Worm (Caenorhabditis elegans) whole organism, L4 larva: ENCODE data around the gene cdd-2.

ENCODE experiments used
- R02D3.7 ChIP-seq: fragments of 150-350 bp; sonication (generic microtip); optimal IDR thresholded peaks from 3 replicates; lab custom pipeline; 2014; ENCODE audit warnings: missing biosample characterization, missing genetic modification characterization
- T20F7.1 ChIP-seq: fragments of 200-800 bp; sonication (Bioruptor generic); optimal IDR thresholded peaks from 2 replicates; lab custom pipeline; 2018; ENCODE audit warnings: mild to moderate bottlenecking, missing genetic modification characterization, missing compliant biosample characterization
- Y105C5A.15 ChIP-seq: fragments of 200-800 bp; sonication (Bioruptor generic); IDR thresholded peaks from 2 replicates; pipeline ENCODE4 v1.3.6; 2022; ENCODE audit warnings: missing genetic modification characterization, missing compliant biosample characterization
- Y48G9A.11 ChIP-seq: fragments of 200-800 bp; sonication (Bioruptor generic); IDR thresholded peaks from 2 replicates; pipeline ENCODE4 v1.3.6; 2022; ENCODE audit warnings: missing genetic modification reagents, missing genetic modification characterization, missing compliant biosample characterization
- Y5F2A.4 ChIP-seq: fragments of 200-800 bp; sonication (Bioruptor generic); optimal IDR thresholded peaks from 2 replicates; lab custom pipeline; 2018; ENCODE audit warnings: mild to moderate bottlenecking, missing genetic modification characterization, missing compliant biosample characterization
- ZK337.2 ChIP-seq: fragments of 200-800 bp; sonication (Bioruptor generic); IDR thresholded peaks from 2 replicates; pipeline ENCODE4 v1.3.6; 2022; ENCODE audit warnings: missing genetic modification reagents, missing genetic modification characterization, missing compliant biosample characterization
- aha-1 ChIP-seq: fragments of 150-350 bp; peaks from one replicate; lab custom pipeline; 2014; ENCODE audit warnings: missing biosample characterization, missing genetic modification characterization
- ama-1 ChIP-seq: fragments of 150-350 bp; optimal IDR thresholded peaks from 2 replicates; lab custom pipeline; 2014; ENCODE audit warnings: inconsistent platforms, mixed read lengths
- arid-1 ChIP-seq: fragments of 200-800 bp; sonication (Bioruptor generic); conservative IDR thresholded peaks from 2 replicates; pipeline ENCODE4 v1.3.6; 2022; ENCODE audit warnings: missing genetic modification reagents, missing genetic modification characterization, missing compliant biosample characterization
- ceh-20 ChIP-seq: fragments of 200-800 bp; sonication (Bioruptor generic); IDR thresholded peaks from 2 replicates; pipeline ENCODE4 v1.3.6; 2022; ENCODE audit warnings: missing genetic modification reagents, missing genetic modification characterization, missing compliant biosample characterization
- ceh-32 ChIP-seq: sonication (generic microtip); optimal IDR thresholded peaks from 2 replicates; lab custom pipeline; 2016; ENCODE audit warnings: mild to moderate bottlenecking, missing genetic modification characterization, missing compliant biosample characterization; ENCODE audit not compliant: poor library complexity
- ceh-44 ChIP-seq: fragments of 200-800 bp; sonication (Bioruptor generic); IDR thresholded peaks from 2 replicates; pipeline ENCODE4 v1.3.6; 2022; ENCODE audit warnings: missing genetic modification reagents, missing genetic modification characterization, missing compliant biosample characterization
- ceh-82 ChIP-seq: sonication (generic microtip); optimal IDR thresholded peaks from 2 replicates; lab custom pipeline; 2017; ENCODE audit warnings: missing biosample characterization, missing genetic modification characterization
- ces-1 ChIP-seq: fragments of 150-350 bp; sonication (generic microtip); optimal IDR thresholded peaks from 4 replicates; lab custom pipeline; 2014; ENCODE audit warnings: missing biosample characterization, missing genetic modification reagents, missing genetic modification characterization
- cey-2 ChIP-seq: sonication (generic microtip); optimal IDR thresholded peaks from 3 replicates; lab custom pipeline; 2017; ENCODE audit warnings: missing genetic modification characterization, mild to moderate bottlenecking, missing compliant biosample characterization, antibody characterized with exemption, borderline replicate concordance; ENCODE audit not compliant: insufficient read depth
- ctbp-1 ChIP-seq: fragments of 200-800 bp; sonication (Bioruptor generic); IDR thresholded peaks from 2 replicates; pipeline ENCODE4 v1.3.6; 2022; ENCODE audit warnings: missing genetic modification reagents, missing genetic modification characterization, missing compliant biosample characterization
- daf-12 ChIP-seq: fragments of 150-350 bp; optimal IDR thresholded peaks from 2 replicates; lab custom pipeline; 2014; ENCODE audit warnings: missing biosample characterization, missing genetic modification reagents, missing genetic modification characterization
- daf-16 ChIP-seq, 3 experiments: sonication (generic microtip); optimal IDR thresholded peaks; 2 replicates each; lab custom pipeline; 2016 to 2017; ENCODE audit warnings: missing genetic modification characterization in 3 of 3, missing genetic modification reagents in 3 of 3, mild to moderate bottlenecking in 2 of 3, missing compliant biosample characterization in 2 of 3, missing biosample characterization in 1 of 3, moderate library complexity in 1 of 3
- daf-8 ChIP-seq: fragments of 200-800 bp; sonication (Bioruptor generic); IDR thresholded peaks from 2 replicates; pipeline ENCODE4 v1.3.6; 2022; ENCODE audit warnings: missing genetic modification characterization, missing compliant biosample characterization
- dpl-1 ChIP-seq: fragments of 150-350 bp; optimal IDR thresholded peaks from 2 replicates; lab custom pipeline; 2014; ENCODE audit warnings: missing biosample characterization, missing genetic modification reagents, missing genetic modification characterization
- egl-27 ChIP-seq: sonication (generic microtip); optimal IDR thresholded peaks from 3 replicates; lab custom pipeline; 2017; ENCODE audit warnings: missing biosample characterization, missing genetic modification reagents, missing genetic modification characterization
- gei-8 ChIP-seq: fragments of 200-800 bp; sonication (Bioruptor generic); optimal IDR thresholded peaks from 2 replicates; lab custom pipeline; 2018; ENCODE audit warnings: mild to moderate bottlenecking, missing genetic modification characterization, missing compliant biosample characterization
- hif-1 ChIP-seq, 2 experiments: sonication (generic microtip); optimal IDR thresholded peaks; 2 replicates each; lab custom pipeline; 2016 to 2017; ENCODE audit warnings: missing compliant biosample characterization in 2 of 2, missing genetic modification characterization in 2 of 2, missing genetic modification reagents in 2 of 2, missing genotype in 2 of 2, mild to moderate bottlenecking in 1 of 2
- hlh-30 ChIP-seq: sonication (generic microtip); optimal IDR thresholded peaks from 2 replicates; lab custom pipeline; 2017; ENCODE audit warnings: antibody characterized with exemption, mild to moderate bottlenecking, missing genetic modification characterization, missing compliant biosample characterization; ENCODE audit not compliant: insufficient read depth
- hmg-1.1 ChIP-seq: fragments of 200-800 bp; sonication (Bioruptor generic); IDR thresholded peaks from 2 replicates; pipeline ENCODE4 v1.3.6; 2022; ENCODE audit warnings: missing genetic modification reagents, missing genetic modification characterization, missing compliant biosample characterization
- lin-13 ChIP-seq: fragments of 150-350 bp; optimal IDR thresholded peaks from 2 replicates; lab custom pipeline; 2014; ENCODE audit warnings: missing biosample characterization, missing genetic modification reagents, missing genetic modification characterization
- lin-38 ChIP-seq: fragments of 200-800 bp; sonication (Bioruptor generic); IDR thresholded peaks from 2 replicates; pipeline ENCODE4 v1.3.6; 2022; ENCODE audit warnings: missing genetic modification reagents, missing genetic modification characterization, missing compliant biosample characterization
- mep-1 ChIP-seq: fragments of 150-350 bp; sonication (generic microtip); optimal IDR thresholded peaks from 3 replicates; lab custom pipeline; 2014; ENCODE audit warnings: missing biosample characterization, missing genetic modification characterization
- mxl-3 ChIP-seq: fragments of 200-800 bp; sonication (Bioruptor generic); optimal IDR thresholded peaks from 2 replicates; lab custom pipeline; 2018; ENCODE audit warnings: mild to moderate bottlenecking, missing genetic modification characterization, missing compliant biosample characterization
- nhr-102 ChIP-seq: sonication (generic microtip); optimal IDR thresholded peaks from 2 replicates; lab custom pipeline; 2016; ENCODE audit warnings: mild to moderate bottlenecking, missing genetic modification characterization, moderate library complexity, missing compliant biosample characterization
- nhr-28 ChIP-seq: fragments of 150-350 bp; optimal IDR thresholded peaks from 2 replicates; lab custom pipeline; 2014; ENCODE audit warnings: missing biosample characterization, missing genetic modification characterization
- nhr-41 ChIP-seq: fragments of 200-800 bp; sonication (Bioruptor generic); IDR thresholded peaks from 2 replicates; pipeline ENCODE4 v1.3.6; 2022; ENCODE audit warnings: missing genetic modification reagents, missing genetic modification characterization, missing compliant biosample characterization
- nhr-48 ChIP-seq: sonication (generic microtip); optimal IDR thresholded peaks from 2 replicates; lab custom pipeline; 2016; ENCODE audit warnings: mild to moderate bottlenecking, missing genetic modification characterization, missing compliant biosample characterization
- pha-4 ChIP-seq, 2 experiments: fragments of 150-350 bp in 1 of 2; fragments of 200-800 bp in 1 of 2; sonication (Bioruptor generic) in 1 of 2; IDR thresholded peaks in 1 of 2; optimal IDR thresholded peaks in 1 of 2; 2 replicates each; pipeline versions ENCODE4 v1.3.6 to Lab custom; 2014 to 2022; ENCODE audit warnings: missing genetic modification characterization in 2 of 2, missing genetic modification reagents in 2 of 2, missing biosample characterization in 1 of 2, missing compliant biosample characterization in 1 of 2
- php-3 ChIP-seq: fragments of 200-800 bp; sonication (Bioruptor generic); IDR thresholded peaks from 2 replicates; pipeline ENCODE4 v1.3.6; 2022; ENCODE audit warnings: missing genetic modification reagents, missing genetic modification characterization, missing compliant biosample characterization
- rbr-2 ChIP-seq: sonication (generic microtip); optimal IDR thresholded peaks from 2 replicates; lab custom pipeline; 2016; ENCODE audit warnings: missing genotype, missing genetic modification characterization, missing compliant biosample characterization
- set-16 ChIP-seq: fragments of 200-800 bp; sonication (Bioruptor generic); IDR thresholded peaks from 2 replicates; pipeline ENCODE4 v1.3.6; 2022; ENCODE audit warnings: missing genetic modification reagents, missing genetic modification characterization, missing compliant biosample characterization
- snpc-4 ChIP-seq: fragments of 150-350 bp; optimal IDR thresholded peaks from 2 replicates; lab custom pipeline; 2014; ENCODE audit warnings: missing biosample characterization, missing genetic modification characterization
- unc-62 ChIP-seq, 3 experiments: fragments of 150-350 bp in 1 of 3; sonication (generic microtip); optimal IDR thresholded peaks in 2 of 3; peaks in 1 of 3; 1 replicate in 1 of 3; 2 replicates in 2 of 3; lab custom pipeline; 2014 to 2017; ENCODE audit warnings: missing biosample characterization in 3 of 3, missing genetic modification characterization in 3 of 3, missing genetic modification reagents in 3 of 3, missing genotype in 1 of 3
- zfp-3 ChIP-seq: fragments of 200-800 bp; sonication (Bioruptor generic); conservative IDR thresholded peaks from 2 replicates; pipeline ENCODE4 v1.3.6; 2022; ENCODE audit warnings: missing genetic modification reagents, missing genetic modification characterization, missing compliant biosample characterization
- zip-2 ChIP-seq: fragments of 150-350 bp; optimal IDR thresholded peaks from 2 replicates; lab custom pipeline; 2014; ENCODE audit warnings: missing biosample characterization, missing genetic modification characterization

The cdd-2 gene

DNA sequence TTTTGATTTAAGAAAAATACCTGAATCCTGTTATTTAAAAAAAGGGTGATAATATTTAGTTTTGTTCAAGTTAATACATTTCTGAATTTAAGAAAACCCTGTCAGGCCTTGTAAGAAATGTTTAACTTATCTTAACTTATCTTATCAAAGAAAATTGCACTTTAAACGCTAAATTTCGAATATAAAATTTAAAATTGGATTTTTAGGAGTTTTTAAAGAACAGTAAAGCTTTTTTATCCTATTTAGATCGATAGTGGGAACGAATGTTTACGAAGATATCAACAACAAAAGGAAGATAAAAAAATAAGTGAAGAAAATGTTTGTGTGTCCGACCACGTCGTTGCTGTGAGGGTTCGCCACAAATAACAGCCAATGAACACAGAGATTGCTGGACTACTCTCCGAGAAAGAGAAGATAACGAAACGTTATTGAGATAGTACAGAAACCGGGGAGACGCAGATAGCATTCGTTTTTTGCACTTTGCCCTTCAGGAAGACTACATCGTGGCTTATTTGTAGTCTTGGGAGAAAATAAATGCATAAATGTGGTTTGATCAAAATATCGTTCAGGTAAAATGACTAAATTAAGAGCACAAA lies 5.4 kb upstream of the cdd-2 start, which contains the start of gene dif-1 (continued):
- TF ChIP-seq set-16 (GFP tag; lab: Robert Waterston, UW) (no peak), egl-27 (tag; lab: Kevin White, UChicago) (no peak), nhr-48 (tag; lab: Kevin White, UChicago) (peak; percentile 0), pha-4 (GFP tag; IDR thresholded peaks at IDR 0.05; lab: Robert Waterston, UW) (no peak), pha-4 (tag; optimal IDR thresholded peaks at IDR 0.05; lab: Kevin White, UChicago) (peak; percentile 29), ceh-44 (GFP tag; lab: Robert Waterston, UW) (no peak), nhr-41 (GFP tag; lab: Robert Waterston, UW) (no peak), ceh-82 (tag; lab: Kevin White, UChicago) (no peak), ctbp-1 (no peak), arid-1 (GFP tag; lab: Robert Waterston, UW) (no peak), hmg-1.1 (GFP tag; lab: Robert Waterston, UW) (no peak), ces-1 (GFP tag; lab: Kevin White, UChicago) (no peak), zip-2 (tag; lab: Kevin White, UChicago) (no peak), R02D3.7 (tag; lab: Kevin White, UChicago) (no peak), mep-1 (tag; lab: Kevin White, UChicago) (peak; percentile 66), nhr-28 (peak; percentile 96), Y48G9A.11 (GFP tag; lab: Robert Waterston, UW) (no peak), lin-13 (GFP tag; lab: Kevin White, UChicago) (peak; percentile 31), daf-8 (GFP tag; lab: Robert Waterston, UW) (no peak), hif-1 (tag; optimal IDR thresholded peaks at IDR 0.05; lab: Kevin White, UChicago) (no peak), ceh-20 (GFP tag; lab: Robert Waterston, UW) (no peak), php-3 (0 out of 2 replicates have a peak, but pooled peaks have one; percentile 9), ama-1 (lab: Kevin White, UChicago) (peak; percentile 45), daf-12 (no peak), rbr-2 (peak; percentile 9), hlh-30 (peak; percentile 27), gei-8 (no peak), dpl-1 (no peak), ceh-32 (tag; lab: Kevin White, UChicago) (no peak), ZK337.2 (no peak), Y105C5A.15 (GFP tag; lab: Robert Waterston, UW) (no peak), mxl-3 (GFP tag; lab: Kevin White, UChicago) (peak; percentile 44)

- TF ChIP-seq zip-2 (tag; lab: Kevin White, UChicago) (no peak), unc-62 (GFP tag; optimal IDR thresholded peaks at IDR 0.05 in 1 of 2; lab: Kevin White, UChicago) (peak in 1 of 2 experiments; percentile 74), unc-62 (tag; optimal IDR thresholded peaks at IDR 0.05; lab: Kevin White, UChicago) (no peak), aha-1 (tag; lab: Kevin White, UChicago) (peak; percentile 70)
Measured at ce11 chrIV:7552100-7552499, 4.4 kb upstream of the cdd-2 start.

ce11 chrIV:7551254-7551653 lies 3.6 kb upstream of the cdd-2 start:
- TF ChIP-seq daf-16 (GFP tag; optimal IDR thresholded peaks at IDR 0.05; lab: Kevin White, UChicago) (no peak), daf-16 (tag; optimal IDR thresholded peaks at IDR 0.05; lab: Kevin White, UChicago) (peak; percentile 30), cey-2 (tag; lab: Kevin White, UChicago) (no peak), zfp-3 (GFP tag; lab: Robert Waterston, UW) (0 out of 2 replicates have a peak, but pooled peaks have one; percentile 24), aha-1 (tag; lab: Kevin White, UChicago) (peak; percentile 83), ZK337.2 (no peak), T20F7.1 (GFP tag; lab: Kevin White, UChicago) (peak; percentile 30), ceh-82 (tag; lab: Kevin White, UChicago) (no peak), nhr-41 (GFP tag; lab: Robert Waterston, UW) (no peak), Y5F2A.4 (GFP tag; lab: Kevin White, UChicago) (no peak), lin-38 (GFP tag; lab: Robert Waterston, UW) (peak; percentile 41), ceh-32 (tag; lab: Kevin White, UChicago) (no peak), snpc-4 (no peak), nhr-102 (no peak)
